Fruit fly (Drosophila melanogaster): ENCODE data around the gene PGRP-LC.

PGRP-LC gene

dm6 chr3L:9337942-9338468, 605 bp upstream of the PGRP-LC start:
- TF ChIP-seq ham (GFP tag; IDR thresholded peaks at IDR 0.05) (no peak), CG30403 (GFP tag; optimal IDR thresholded peaks at IDR 0.05) (no peak), zen2 (GFP tag; IDR thresholded peaks at IDR 0.05; ENCODE audit: partially characterized antibody) (no peak), Bgb (GFP tag; IDR thresholded peaks at IDR 0.05; ENCODE audit: partially characterized antibody) (no peak), D (optimal IDR thresholded peaks at IDR 0.05) (no peak), D (GFP tag; optimal IDR thresholded peaks at IDR 0.05) (no peak), Doc3 (GFP tag; IDR thresholded peaks at IDR 0.05; ENCODE audit: partially characterized antibody) (no peak), CG1647 (GFP tag; optimal IDR thresholded peaks at IDR 0.05) (no peak), CG14014 (GFP tag; IDR thresholded peaks at IDR 0.05) (no peak), CG9727 (GFP tag; optimal IDR thresholded peaks at IDR 0.05) (no peak), stwl (tag; optimal IDR thresholded peaks at IDR 0.05) (no peak), CG11695 (GFP tag; IDR thresholded peaks at IDR 0.05) (no peak), luna (GFP tag; optimal IDR thresholded peaks at IDR 0.05) (no peak), CG12942 (GFP tag; optimal IDR thresholded peaks at IDR 0.05) (no peak), ERR (GFP tag; optimal IDR thresholded peaks at IDR 0.05) (no peak), Awh (GFP tag; IDR thresholded peaks at IDR 0.05) (no peak), gro (GFP tag; optimal IDR thresholded peaks at IDR 0.05) (no peak), row (GFP tag; IDR thresholded peaks at IDR 0.05) (no peak), CG12769 (tag; optimal IDR thresholded peaks at IDR 0.05) (peak; percentile 63), Nf-YA (GFP tag; IDR thresholded peaks at IDR 0.05) (no peak), gcm2 (GFP tag; optimal IDR thresholded peaks at IDR 0.05) (no peak), bbx (GFP tag; IDR thresholded peaks at IDR 0.05; ENCODE audit: partially characterized antibody) (no peak), CG31441 (GFP tag; IDR thresholded peaks at IDR 0.05) (no peak), Trl (optimal IDR thresholded peaks at IDR 0.05) (peak; percentile 7 to 32), Trl (GFP tag; optimal IDR thresholded peaks at IDR 0.05) (no peak), CG2202 (tag; optimal IDR thresholded peaks at IDR 0.05) (no peak), Taf1 (GFP tag; IDR thresholded peaks at IDR 0.05) (no peak), scrt (GFP tag; optimal IDR thresholded peaks at IDR 0.05) (no peak), unc-4 (GFP tag; IDR thresholded peaks at IDR 0.05; ENCODE audit: partially characterized antibody) (no peak), CG3995 (GFP tag; optimal IDR thresholded peaks at IDR 0.05) (peak; percentile 27), CG10147 (GFP tag; optimal IDR thresholded peaks at IDR 0.05) (no peak), yki (optimal IDR thresholded peaks at IDR 0.05) (no peak), CG18011 (GFP tag; optimal IDR thresholded peaks at IDR 0.05) (no peak), CG3726 (GFP tag; IDR thresholded peaks at IDR 0.05) (no peak), CG8924 (tag; optimal IDR thresholded peaks at IDR 0.05) (no peak), CG1024 (GFP tag; IDR thresholded peaks at IDR 0.05) (no peak), CG4617 (GFP tag; optimal IDR thresholded peaks at IDR 0.05; ENCODE audit: borderline replicate concordance) (no peak), CoRest (tag; optimal IDR thresholded peaks at IDR 0.05) (no peak), nom (GFP tag; optimal IDR thresholded peaks at IDR 0.05) (peak; percentile 34), CG6654 (GFP tag; optimal IDR thresholded peaks at IDR 0.05) (no peak), sob (GFP tag; IDR thresholded peaks at IDR 0.05) (no peak), CG3407 (GFP tag; optimal IDR thresholded peaks at IDR 0.05) (no peak), cg (GFP tag; optimal IDR thresholded peaks at IDR 0.05) (peak; percentile 49), CG10654 (GFP tag; optimal IDR thresholded peaks at IDR 0.05) (no peak), Ssrp (tag; optimal IDR thresholded peaks at IDR 0.05) (no peak), CG11398 (GFP tag; optimal IDR thresholded peaks at IDR 0.05) (no peak), Hmx (GFP tag; optimal IDR thresholded peaks at IDR 0.05) (no peak), mld (GFP tag; IDR thresholded peaks at IDR 0.05; ENCODE audit: partially characterized antibody) (no peak), HLH3B (GFP tag; IDR thresholded peaks at IDR 0.05) (no peak), CG2120 (GFP tag; optimal IDR thresholded peaks at IDR 0.05) (no peak), CG12155 (GFP tag; optimal IDR thresholded peaks at IDR 0.05) (no peak), CG12391 (tag; optimal IDR thresholded peaks at IDR 0.05) (no peak)
